Worm (Caenorhabditis elegans) whole organism, L4 larva: Measurements from ENCODE around the gene mthf-1.

Experiments used
- F10B5.3 ChIP-seq: sonication (generic microtip); optimal IDR thresholded peaks from 2 replicates; lab custom pipeline; 2016; ENCODE audit warnings: mild to moderate bottlenecking, missing genetic modification characterization, missing compliant biosample characterization
- F37D6.2 ChIP-seq: sonication (generic microtip); optimal IDR thresholded peaks from 2 replicates; lab custom pipeline; 2016; ENCODE audit warnings: mild to moderate bottlenecking, missing genetic modification characterization, missing compliant biosample characterization
- F44E2.7 ChIP-seq: fragments of 200-800 bp; sonication (Bioruptor generic); IDR thresholded peaks from 2 replicates; pipeline ENCODE4 v2.1.2; 2022; ENCODE audit warnings: missing genetic modification characterization, missing compliant biosample characterization
- F49E8.2 ChIP-seq: sonication (generic microtip); optimal IDR thresholded peaks from 2 replicates; lab custom pipeline; 2016; ENCODE audit warnings: missing compliant biosample characterization, mild to moderate bottlenecking, missing genetic modification characterization, borderline replicate concordance
- Y48G9A.11 ChIP-seq: fragments of 200-800 bp; sonication (Bioruptor generic); IDR thresholded peaks from 2 replicates; pipeline ENCODE4 v1.3.6; 2022; ENCODE audit warnings: missing genetic modification reagents, missing genetic modification characterization, missing compliant biosample characterization
- ZK337.2 ChIP-seq: fragments of 200-800 bp; sonication (Bioruptor generic); IDR thresholded peaks from 2 replicates; pipeline ENCODE4 v1.3.6; 2022; ENCODE audit warnings: missing genetic modification reagents, missing genetic modification characterization, missing compliant biosample characterization
- aha-1 ChIP-seq: fragments of 150-350 bp; peaks from one replicate; lab custom pipeline; 2014; ENCODE audit warnings: missing biosample characterization, missing genetic modification characterization
- arid-1 ChIP-seq: fragments of 200-800 bp; sonication (Bioruptor generic); conservative IDR thresholded peaks from 2 replicates; pipeline ENCODE4 v1.3.6; 2022; ENCODE audit warnings: missing genetic modification reagents, missing genetic modification characterization, missing compliant biosample characterization
- ceh-32 ChIP-seq: sonication (generic microtip); optimal IDR thresholded peaks from 2 replicates; lab custom pipeline; 2016; ENCODE audit warnings: mild to moderate bottlenecking, missing genetic modification characterization, missing compliant biosample characterization; ENCODE audit not compliant: poor library complexity
- cey-2 ChIP-seq: sonication (generic microtip); optimal IDR thresholded peaks from 3 replicates; lab custom pipeline; 2017; ENCODE audit warnings: missing genetic modification characterization, mild to moderate bottlenecking, missing compliant biosample characterization, antibody characterized with exemption, borderline replicate concordance; ENCODE audit not compliant: insufficient read depth
- daf-12 ChIP-seq: fragments of 150-350 bp; optimal IDR thresholded peaks from 2 replicates; lab custom pipeline; 2014; ENCODE audit warnings: missing biosample characterization, missing genetic modification reagents, missing genetic modification characterization
- daf-19 ChIP-seq: fragments of 200-800 bp; sonication (Bioruptor generic); conservative IDR thresholded peaks from 2 replicates; pipeline ENCODE4 v1.3.6; 2022; ENCODE audit warnings: missing genetic modification characterization, missing compliant biosample characterization
- egl-43 ChIP-seq: fragments of 200-800 bp; sonication (Bioruptor generic); IDR thresholded peaks from 2 replicates; pipeline ENCODE4 v1.3.6; 2022; ENCODE audit warnings: missing genetic modification reagents, missing genetic modification characterization, missing compliant biosample characterization
- gei-8 ChIP-seq: fragments of 200-800 bp; sonication (Bioruptor generic); optimal IDR thresholded peaks from 2 replicates; lab custom pipeline; 2018; ENCODE audit warnings: mild to moderate bottlenecking, missing genetic modification characterization, missing compliant biosample characterization
- jun-1 ChIP-seq: fragments of 150-350 bp; optimal IDR thresholded peaks from 2 replicates; lab custom pipeline; 2014; ENCODE audit warnings: missing biosample characterization, missing genetic modification reagents, missing genetic modification characterization
- lin-13 ChIP-seq: fragments of 150-350 bp; optimal IDR thresholded peaks from 2 replicates; lab custom pipeline; 2014; ENCODE audit warnings: missing biosample characterization, missing genetic modification reagents, missing genetic modification characterization
- lin-29 ChIP-seq: fragments of 200-800 bp; sonication (Bioruptor generic); IDR thresholded peaks from 2 replicates; pipeline ENCODE4 v1.3.6; 2022; ENCODE audit warnings: missing genetic modification reagents, missing genetic modification characterization, missing compliant biosample characterization
- lin-38 ChIP-seq: fragments of 200-800 bp; sonication (Bioruptor generic); IDR thresholded peaks from 2 replicates; pipeline ENCODE4 v1.3.6; 2022; ENCODE audit warnings: missing genetic modification reagents, missing genetic modification characterization, missing compliant biosample characterization
- mdl-1 ChIP-seq, 2 experiments: fragments of 150-350 bp in 1 of 2; sonication (generic microtip) in 1 of 2; optimal IDR thresholded peaks; 2 replicates each; lab custom pipeline; 2014 to 2017; ENCODE audit warnings: missing biosample characterization in 2 of 2, missing genetic modification characterization in 2 of 2
- mdt-29 ChIP-seq: fragments of 200-800 bp; sonication (Bioruptor generic); IDR thresholded peaks from 2 replicates; pipeline ENCODE4 v1.3.6; 2022; ENCODE audit warnings: missing genetic modification reagents, missing genetic modification characterization, missing compliant biosample characterization
- mep-1 ChIP-seq: fragments of 150-350 bp; sonication (generic microtip); optimal IDR thresholded peaks from 3 replicates; lab custom pipeline; 2014; ENCODE audit warnings: missing biosample characterization, missing genetic modification characterization
- nhr-11 ChIP-seq: fragments of 150-350 bp; optimal IDR thresholded peaks from 2 replicates; lab custom pipeline; 2014; ENCODE audit warnings: missing biosample characterization, missing genetic modification characterization
- nhr-25 ChIP-seq: sonication (generic microtip); optimal IDR thresholded peaks from 2 replicates; lab custom pipeline; 2017; ENCODE audit warnings: missing genetic modification characterization, mild to moderate bottlenecking, missing compliant biosample characterization, antibody characterized with exemption, moderate library complexity, borderline replicate concordance; ENCODE audit not compliant: insufficient read depth
- nhr-6 ChIP-seq: fragments of 150-350 bp; optimal IDR thresholded peaks from 2 replicates; lab custom pipeline; 2014; ENCODE audit warnings: missing biosample characterization, missing genetic modification characterization
- nhr-77 ChIP-seq: fragments of 150-350 bp; optimal IDR thresholded peaks from 2 replicates; lab custom pipeline; 2014; ENCODE audit warnings: missing biosample characterization, missing genetic modification characterization
- sdz-12 ChIP-seq: fragments of 200-800 bp; sonication (Bioruptor generic); optimal IDR thresholded peaks from 2 replicates; lab custom pipeline; 2018; ENCODE audit warnings: mild to moderate bottlenecking, missing genetic modification characterization, missing compliant biosample characterization
- snpc-1.2 ChIP-seq: fragments of 200-800 bp; sonication (Bioruptor generic); IDR thresholded peaks from 2 replicates; pipeline ENCODE4 v1.3.6; 2022; ENCODE audit warnings: missing genetic modification reagents, missing genetic modification characterization, missing compliant biosample characterization
- spr-3 ChIP-seq: fragments of 200-800 bp; sonication (Bioruptor generic); optimal IDR thresholded peaks from 2 replicates; lab custom pipeline; 2018; ENCODE audit warnings: mild to moderate bottlenecking, missing genetic modification characterization, missing compliant biosample characterization
- tra-1 ChIP-seq: fragments of 200-800 bp; sonication (Bioruptor generic); IDR thresholded peaks from 2 replicates; pipeline ENCODE4 v1.3.6; 2022; ENCODE audit warnings: missing genetic modification reagents, missing genetic modification characterization, missing compliant biosample characterization
- unc-130 ChIP-seq: sonication (generic microtip); optimal IDR thresholded peaks from 2 replicates; lab custom pipeline; 2016; ENCODE audit warnings: missing genetic modification reagents, missing genetic modification characterization, missing compliant biosample characterization
- vab-7 ChIP-seq: fragments of 200-800 bp; sonication (Bioruptor generic); IDR thresholded peaks from 2 replicates; pipeline ENCODE4 v1.3.6; 2022; ENCODE audit warnings: missing genetic modification reagents, missing genetic modification characterization, missing compliant biosample characterization
- zip-2 ChIP-seq: fragments of 150-350 bp; optimal IDR thresholded peaks from 2 replicates; lab custom pipeline; 2014; ENCODE audit warnings: missing biosample characterization, missing genetic modification characterization

Gene mthf-1

ce11 chrII:7770253-7770652 is 7.4 kb downstream of the mthf-1 start:
- TF ChIP-seq aha-1 (tag; lab: Kevin White, UChicago) (peak; percentile 66), ceh-32 (tag; lab: Kevin White, UChicago) (no peak)

- TF ChIP-seq mep-1 (tag; lab: Kevin White, UChicago) (peak; percentile 4), tra-1 (no peak), nhr-25 (tag; lab: Kevin White, UChicago) (peak; percentile 32)
Measured at ce11 chrII:7769254-7769653, 8.4 kb downstream of the mthf-1 start.

ce11 chrII:7765456-7765855 is 12.2 kb downstream of the mthf-1 start, which contains the start of gene srh-39:
srh-39 (minus strand) TSS chrII:7765556.
- TF ChIP-seq tra-1 (no peak), egl-43 (GFP tag; lab: Robert Waterston, UW) (no peak), ZK337.2 (GFP tag; lab: Robert Waterston, UW) (no peak), sdz-12 (no peak), F44E2.7 (GFP tag; lab: Robert Waterston, UW) (no peak), arid-1 (no peak), lin-38 (GFP tag; lab: Robert Waterston, UW) (no peak), nhr-6 (tag; lab: Kevin White, UChicago) (no peak), F37D6.2 (tag; lab: Kevin White, UChicago) (no peak), snpc-1.2 (no peak), jun-1 (tag; lab: Kevin White, UChicago) (no peak), Y48G9A.11 (GFP tag; lab: Robert Waterston, UW) (no peak), nhr-77 (no peak), lin-29 (GFP tag; lab: Robert Waterston, UW) (no peak), daf-12 (no peak), F10B5.3 (tag; lab: Kevin White, UChicago) (no peak)

DNA sequence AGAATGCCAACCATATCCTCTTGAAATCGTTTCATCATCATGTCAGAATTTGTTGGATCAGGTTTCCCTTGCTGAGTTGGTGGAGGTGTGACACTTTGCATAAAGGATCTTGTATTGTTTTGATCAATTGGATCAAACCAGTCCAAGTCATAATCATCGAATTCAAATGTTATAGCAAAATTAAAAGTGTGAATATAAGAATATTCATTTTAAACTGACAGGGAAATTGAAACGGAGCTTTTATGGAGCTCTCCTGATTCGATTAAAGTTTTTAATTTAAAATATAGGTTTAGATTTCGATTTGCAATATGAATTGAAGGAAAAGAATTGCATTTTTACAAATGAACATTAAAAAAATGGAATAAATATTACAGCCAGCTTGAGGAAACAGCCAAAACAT is 14.1 kb downstream of the mthf-1 start, which contains the start of gene B0228.9:
Gene B0228.9 (minus strand): TSS at position 101 of the 400 bp plus-strand sequence.
- TF ChIP-seq mdl-1 (tag; optimal IDR thresholded peaks at IDR 0.05; lab: Kevin White, UChicago) = no peak

ce11 chrII:7761440-7761839 is 16.2 kb downstream of the mthf-1 start, which contains the start of gene B0228.8:
B0228.8 (minus strand) TSS chrII:7761540.
- TF ChIP-seq zip-2 (no peak), vab-7 (GFP tag; lab: Robert Waterston, UW) (no peak), unc-130 (GFP tag; lab: Kevin White, UChicago) (no peak), nhr-11 (tag; lab: Kevin White, UChicago) (no peak), cey-2 (tag; lab: Kevin White, UChicago) (no peak), spr-3 (GFP tag; lab: Kevin White, UChicago) (no peak), lin-13 (GFP tag; lab: Kevin White, UChicago) (no peak), daf-19 (GFP tag; lab: Robert Waterston, UW) (no peak), mdt-29 (GFP tag; lab: Robert Waterston, UW) (no peak), lin-38 (GFP tag; lab: Robert Waterston, UW) (no peak), F49E8.2 (tag; lab: Kevin White, UChicago) (no peak), gei-8 (GFP tag; lab: Kevin White, UChicago) (no peak)
